Worm (Caenorhabditis elegans) whole organism, L1 larva: ENCODE results near the gene bcl-7.

ENCODE experiments used
- C34B4.2 ChIP-seq: sonication (generic microtip); optimal IDR thresholded peaks from 2 replicates; lab custom pipeline; 2017; ENCODE audit warnings: mild to moderate bottlenecking, missing genetic modification characterization, missing compliant biosample characterization
- Y116A8C.19 ChIP-seq: sonication (generic microtip); optimal IDR thresholded peaks from 2 replicates; lab custom pipeline; 2016; ENCODE audit warnings: missing compliant biosample characterization, missing genetic modification characterization, borderline replicate concordance
- aha-1 ChIP-seq: fragments of 150-350 bp; optimal IDR thresholded peaks from 2 replicates; lab custom pipeline; 2014; ENCODE audit warnings: missing biosample characterization, missing genetic modification characterization
- alr-1 ChIP-seq: fragments of 200-800 bp; sonication (Bioruptor generic); optimal IDR thresholded peaks from 2 replicates; lab custom pipeline; 2018; ENCODE audit warnings: borderline replicate concordance, mild to moderate bottlenecking, missing genetic modification characterization, missing compliant biosample characterization
- aly-2 ChIP-seq: fragments of 150-350 bp; optimal IDR thresholded peaks from 2 replicates; lab custom pipeline; 2014; ENCODE audit warnings: missing biosample characterization, missing genetic modification characterization
- blmp-1 ChIP-seq: fragments of 150-350 bp; optimal IDR thresholded peaks from 2 replicates; lab custom pipeline; 2014; ENCODE audit warnings: missing biosample characterization, missing genetic modification characterization
- ceh-82 ChIP-seq, 3 experiments: fragments of 150-350 bp in 1 of 3; sonication (generic microtip) in 2 of 3; optimal IDR thresholded peaks; 2 replicates each; lab custom pipeline; 2014 to 2017; ENCODE audit warnings: missing biosample characterization in 3 of 3, missing genetic modification characterization in 3 of 3
- ceh-90 ChIP-seq: sonication (generic microtip); optimal IDR thresholded peaks from 2 replicates; lab custom pipeline; 2016; ENCODE audit warnings: missing genetic modification characterization, missing compliant biosample characterization
- ces-1 ChIP-seq: fragments of 150-350 bp; optimal IDR thresholded peaks from 2 replicates; lab custom pipeline; 2014; ENCODE audit warnings: missing biosample characterization, missing genetic modification reagents, missing genetic modification characterization
- dpl-1 ChIP-seq, 3 experiments: fragments of 150-350 bp in 2 of 3; sonication (generic microtip) in 1 of 3; optimal IDR thresholded peaks; 2 replicates each; lab custom pipeline; 2014 to 2017; ENCODE audit warnings: missing biosample characterization in 3 of 3, missing genetic modification characterization in 3 of 3, missing genetic modification reagents in 3 of 3
- efl-1 ChIP-seq, 4 experiments: fragments of 150-350 bp; optimal IDR thresholded peaks in 3 of 4; peaks in 1 of 4; 1 replicate in 1 of 4; 2 replicates in 3 of 4; lab custom pipeline; 2014; ENCODE audit warnings: missing biosample characterization in 2 of 4, missing genetic modification characterization in 2 of 4, missing genetic modification reagents in 2 of 4
- efl-3 ChIP-seq: fragments of 200-800 bp; sonication (Bioruptor generic); optimal IDR thresholded peaks from 2 replicates; lab custom pipeline; 2018; ENCODE audit warnings: mild to moderate bottlenecking, missing genetic modification characterization, missing compliant biosample characterization
- egl-27 ChIP-seq, 2 experiments: fragments of 150-350 bp in 1 of 2; sonication (generic microtip); optimal IDR thresholded peaks; 3 replicates each; lab custom pipeline; 2017 to 2018; ENCODE audit warnings: missing biosample characterization in 2 of 2, missing genetic modification characterization in 2 of 2, missing genetic modification reagents in 2 of 2
- elt-3 ChIP-seq, 6 experiments: fragments of 150-350 bp in 1 of 6; sonication (generic microtip); optimal IDR thresholded peaks; 2 replicates each; lab custom pipeline; 2017 to 2018; ENCODE audit warnings: missing biosample characterization in 6 of 6, missing genetic modification characterization in 6 of 6, inconsistent platforms in 1 of 6
- ets-5 ChIP-seq: fragments of 200-800 bp; sonication (Bioruptor generic); IDR thresholded peaks from 2 replicates; pipeline ENCODE4 v1.3.6; 2022; ENCODE audit warnings: missing genetic modification characterization, missing compliant biosample characterization
- fkh-4 ChIP-seq: sonication (generic microtip); optimal IDR thresholded peaks from 2 replicates; lab custom pipeline; 2016; ENCODE audit warnings: missing compliant biosample characterization, missing genetic modification characterization, borderline replicate concordance
- fos-1 ChIP-seq: fragments of 150-350 bp; optimal IDR thresholded peaks from 2 replicates; lab custom pipeline; 2014; ENCODE audit warnings: missing biosample characterization, missing genetic modification characterization
- grh-1 ChIP-seq: fragments of 200-800 bp; sonication (Bioruptor generic); IDR thresholded peaks from 2 replicates; pipeline ENCODE4 v1.3.6; 2022; ENCODE audit warnings: missing genetic modification reagents, missing genetic modification characterization, missing compliant biosample characterization
- hlh-4 ChIP-seq: sonication (generic microtip); optimal IDR thresholded peaks from 2 replicates; lab custom pipeline; 2016; ENCODE audit warnings: mild to moderate bottlenecking, missing genetic modification characterization, missing compliant biosample characterization
- irx-1 ChIP-seq: sonication (generic microtip); optimal IDR thresholded peaks from 2 replicates; lab custom pipeline; 2016; ENCODE audit warnings: missing genetic modification characterization, missing compliant biosample characterization
- jun-1 ChIP-seq: fragments of 150-350 bp; optimal IDR thresholded peaks from 2 replicates; lab custom pipeline; 2014; ENCODE audit warnings: missing biosample characterization, missing genetic modification reagents, missing genetic modification characterization
- lin-14 ChIP-seq: fragments of 200-800 bp; sonication (Bioruptor generic); optimal IDR thresholded peaks from 2 replicates; lab custom pipeline; 2018; ENCODE audit warnings: mild to moderate bottlenecking, missing genetic modification characterization, moderate library complexity, missing compliant biosample characterization
- lin-15B ChIP-seq: fragments of 150-350 bp; sonication (generic microtip); optimal IDR thresholded peaks from 3 replicates; lab custom pipeline; 2014; ENCODE audit warnings: missing biosample characterization, missing genetic modification characterization
- lin-35 ChIP-seq, 2 experiments: fragments of 150-350 bp; optimal IDR thresholded peaks; 2 replicates each; lab custom pipeline; 2014; ENCODE audit warnings: missing biosample characterization in 2 of 2, missing genetic modification characterization in 2 of 2, missing genetic modification reagents in 2 of 2
- lir-3 ChIP-seq: sonication (generic microtip); optimal IDR thresholded peaks from 2 replicates; lab custom pipeline; 2016; ENCODE audit warnings: mild to moderate bottlenecking, missing genetic modification characterization, moderate library complexity, missing compliant biosample characterization; ENCODE audit not compliant: poor library complexity
- lsy-2 ChIP-seq, 2 experiments: fragments of 150-350 bp; optimal IDR thresholded peaks; 2 replicates each; lab custom pipeline; 2014; ENCODE audit warnings: missing biosample characterization in 2 of 2, missing genetic modification characterization in 2 of 2
- mab-9 ChIP-seq: fragments of 200-800 bp; sonication (Bioruptor generic); IDR thresholded peaks from 2 replicates; pipeline ENCODE4 v1.3.6; 2022; ENCODE audit warnings: missing genetic modification reagents, missing genetic modification characterization, missing compliant biosample characterization
- mdl-1 ChIP-seq, 2 experiments: fragments of 150-350 bp; optimal IDR thresholded peaks; 2 replicates each; lab custom pipeline; 2014 to 2017; ENCODE audit warnings: missing biosample characterization in 2 of 2, missing genetic modification characterization in 2 of 2, inconsistent platforms in 1 of 2
- mep-1 ChIP-seq: fragments of 150-350 bp; optimal IDR thresholded peaks from 2 replicates; lab custom pipeline; 2014; ENCODE audit warnings: missing biosample characterization, missing genetic modification characterization
- nhr-12 ChIP-seq: sonication (generic microtip); optimal IDR thresholded peaks from 2 replicates; lab custom pipeline; 2017; ENCODE audit warnings: missing biosample characterization, missing genetic modification characterization
- nhr-20 ChIP-seq: sonication (generic microtip); optimal IDR thresholded peaks from 2 replicates; lab custom pipeline; 2016; ENCODE audit warnings: mild to moderate bottlenecking, missing genetic modification characterization, missing compliant biosample characterization
- nhr-237 ChIP-seq: fragments of 150-350 bp; optimal IDR thresholded peaks from 2 replicates; lab custom pipeline; 2014; ENCODE audit warnings: missing biosample characterization, missing genetic modification characterization
- nhr-28 ChIP-seq: fragments of 150-350 bp; optimal IDR thresholded peaks from 2 replicates; lab custom pipeline; 2014; ENCODE audit warnings: missing biosample characterization, missing genetic modification characterization
- nhr-84 ChIP-seq: sonication (generic microtip); optimal IDR thresholded peaks from 2 replicates; lab custom pipeline; 2017; ENCODE audit warnings: missing biosample characterization, missing genetic modification characterization
- nhr-85 ChIP-seq: sonication (generic microtip); peaks from one replicate; lab custom pipeline; 2016; ENCODE audit warnings: missing genetic modification characterization, inconsistent platforms, missing compliant biosample characterization
- nhr-90 ChIP-seq: sonication (generic microtip); optimal IDR thresholded peaks from 2 replicates; lab custom pipeline; 2016; ENCODE audit warnings: mild to moderate bottlenecking, missing genetic modification characterization, missing compliant biosample characterization; ENCODE audit not compliant: poor library complexity
- pag-3 ChIP-seq: sonication (generic microtip); optimal IDR thresholded peaks from 2 replicates; lab custom pipeline; 2017; ENCODE audit warnings: missing genetic modification characterization, mild to moderate bottlenecking, missing compliant biosample characterization, antibody characterized with exemption, borderline replicate concordance; ENCODE audit not compliant: insufficient read depth
- pqm-1 ChIP-seq: sonication (generic microtip); optimal IDR thresholded peaks from 3 replicates; lab custom pipeline; 2017; ENCODE audit warnings: missing biosample characterization, missing genetic modification characterization
- skn-1 ChIP-seq: fragments of 150-350 bp; optimal IDR thresholded peaks from 2 replicates; lab custom pipeline; 2014; ENCODE audit warnings: missing biosample characterization, missing genetic modification characterization
- snu-23 ChIP-seq: sonication (generic microtip); optimal IDR thresholded peaks from 2 replicates; lab custom pipeline; 2016; ENCODE audit warnings: missing genetic modification characterization, missing compliant biosample characterization
- sup-37 ChIP-seq: fragments of 200-800 bp; sonication (Bioruptor generic); optimal IDR thresholded peaks from 2 replicates; lab custom pipeline; 2018; ENCODE audit warnings: mild to moderate bottlenecking, missing genetic modification characterization, missing compliant biosample characterization
- swsn-7 ChIP-seq: sonication (generic microtip); optimal IDR thresholded peaks from 2 replicates; lab custom pipeline; 2016; ENCODE audit warnings: missing genetic modification characterization, missing compliant biosample characterization
- tbx-2 ChIP-seq: sonication (generic microtip); optimal IDR thresholded peaks from 2 replicates; lab custom pipeline; 2016; ENCODE audit warnings: missing genetic modification characterization, missing compliant biosample characterization
- tlp-1 ChIP-seq: fragments of 150-350 bp; optimal IDR thresholded peaks from 2 replicates; lab custom pipeline; 2014; ENCODE audit warnings: missing biosample characterization, missing genetic modification characterization
- unc-62 ChIP-seq: fragments of 150-350 bp; optimal IDR thresholded peaks from 2 replicates; lab custom pipeline; 2014; ENCODE audit warnings: missing biosample characterization, missing genetic modification reagents, missing genetic modification characterization
- unc-86 ChIP-seq: sonication (generic microtip); optimal IDR thresholded peaks from 2 replicates; lab custom pipeline; 2016; ENCODE audit warnings: missing genetic modification characterization, missing compliant biosample characterization
- vab-15 ChIP-seq: sonication (generic microtip); optimal IDR thresholded peaks from 2 replicates; lab custom pipeline; 2017; ENCODE audit warnings: missing genotype, mild to moderate bottlenecking, missing genetic modification characterization, missing compliant biosample characterization
- ztf-4 ChIP-seq: fragments of 150-350 bp; optimal IDR thresholded peaks from 2 replicates; lab custom pipeline; 2014; ENCODE audit warnings: missing biosample characterization, missing genetic modification characterization

bcl-7 gene

ce11 chrIII:5876140-5876675 is 49.7 kb upstream of the bcl-7 start, which contains the start of gene aldo-2 (continued):
- TF ChIP-seq hlh-4 (tag; lab: Kevin White, UChicago) (no peak), Y116A8C.19 (tag; lab: Kevin White, UChicago) (no peak), ces-1 (GFP tag; lab: Kevin White, UChicago) (no peak), aly-2 (tag; lab: Kevin White, UChicago) (no peak), egl-27 (tag; optimal IDR thresholded peaks at IDR 0.05; lab: Kevin White, UChicago) (no peak), unc-86 (tag; lab: Kevin White, UChicago) (no peak), skn-1 (tag; lab: Kevin White, UChicago) (no peak), ztf-4 (tag; lab: Kevin White, UChicago) (no peak), nhr-12 (tag; lab: Kevin White, UChicago) (no peak), dpl-1 (GFP tag; optimal IDR thresholded peaks at IDR 0.05; lab: Kevin White, UChicago) (peak in 2 of 3 experiments; percentile 22 to 33), elt-3 (tag; optimal IDR thresholded peaks at IDR 0.05; lab: Kevin White, UChicago) (peak in 1 of 6 experiments; percentile 30), lir-3 (no peak), jun-1 (tag; lab: Kevin White, UChicago) (no peak), tlp-1 (tag; lab: Kevin White, UChicago) (no peak), nhr-90 (tag; lab: Kevin White, UChicago) (peak; percentile 54), aha-1 (tag; lab: Kevin White, UChicago) (no peak), efl-3 (no peak), alr-1 (tag; lab: Kevin White, UChicago) (no peak), mab-9 (GFP tag; lab: Robert Waterston, UW) (no peak), nhr-85 (peak; percentile 84), pqm-1 (tag; lab: Kevin White, UChicago) (no peak), vab-15 (tag; lab: Kevin White, UChicago) (no peak), lin-14 (GFP tag; lab: Kevin White, UChicago) (peak; percentile 76), ceh-82 (tag; optimal IDR thresholded peaks at IDR 0.05; lab: Kevin White, UChicago) (peak in 1 of 3 experiments; percentile 4), fkh-4 (tag; lab: Kevin White, UChicago) (no peak), lin-15B (tag; lab: Kevin White, UChicago) (no peak), lsy-2 (tag; optimal IDR thresholded peaks at IDR 0.05; lab: Kevin White, UChicago) (peak in 1 of 2 experiments; percentile 36), ets-5 (no peak), fos-1 (tag; lab: Kevin White, UChicago) (no peak), unc-62 (no peak), tbx-2 (tag; lab: Kevin White, UChicago) (peak; percentile 22), irx-1 (tag; lab: Kevin White, UChicago) (no peak), nhr-28 (tag; lab: Kevin White, UChicago) (no peak), snu-23 (peak; percentile 57), sup-37 (GFP tag; lab: Kevin White, UChicago) (no peak), nhr-237 (tag; lab: Kevin White, UChicago) (no peak)

DNA sequence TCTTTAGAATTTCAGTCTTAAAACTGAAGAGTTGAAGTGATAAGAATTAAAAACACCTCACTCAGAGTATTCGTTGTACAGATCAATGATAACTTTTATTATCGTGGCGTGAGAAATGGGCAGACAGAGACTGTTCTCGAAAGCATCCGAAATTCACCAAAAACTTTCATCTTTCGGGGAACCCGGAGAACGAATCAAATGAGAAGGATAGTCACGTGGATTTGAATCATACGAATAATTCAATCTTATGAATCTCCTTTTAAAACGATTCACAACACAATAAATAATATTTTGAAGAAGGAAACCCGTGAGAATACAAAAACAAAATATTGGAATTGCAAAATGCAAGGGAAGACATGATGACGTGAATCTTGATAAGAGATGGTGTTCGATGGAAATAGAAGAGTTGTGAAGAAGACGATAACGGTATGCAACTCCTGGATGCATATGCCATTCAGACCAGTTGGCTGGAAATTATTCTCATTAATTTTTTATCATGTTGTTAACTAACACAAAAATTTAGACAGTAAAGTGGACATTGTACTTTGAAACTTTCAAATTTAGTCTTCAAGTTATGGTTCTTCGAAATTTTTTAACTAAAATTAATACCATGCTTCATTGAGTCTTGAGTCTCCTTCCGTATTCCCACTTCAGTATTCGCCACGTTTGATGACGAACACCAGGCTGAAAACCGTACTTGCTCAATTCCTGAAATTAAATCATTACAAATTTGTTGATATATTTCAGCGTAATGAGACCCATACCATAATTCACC is 48.8 kb upstream of the bcl-7 start:
- TF ChIP-seq nhr-85 (peak; percentile 38), mdl-1 (tag; optimal IDR thresholded peaks at IDR 0.05; lab: Kevin White, UChicago) (peak in 1 of 2 experiments; percentile 0), mep-1 (peak; percentile 21), nhr-12 (tag; lab: Kevin White, UChicago) (no peak), C34B4.2 (tag; lab: Kevin White, UChicago) (no peak), nhr-84 (tag; lab: Kevin White, UChicago) (no peak), irx-1 (tag; lab: Kevin White, UChicago) (no peak), unc-62 (no peak), efl-1 (optimal IDR thresholded peaks at IDR 0.05; lab: Kevin White, UChicago) (no peak), efl-1 (GFP tag; optimal IDR thresholded peaks at IDR 0.05 in 1 of 2; lab: Kevin White, UChicago) (peak in 1 of 2 experiments; percentile 78), snu-23 (peak; percentile 65), swsn-7 (no peak), grh-1 (GFP tag; lab: Robert Waterston, UW) (peak; percentile 26; the same call in 1 of the 2 replicates), pqm-1 (tag; lab: Kevin White, UChicago) (no peak), ceh-90 (no peak), elt-3 (tag; optimal IDR thresholded peaks at IDR 0.05; lab: Kevin White, UChicago) (peak in 4 of 6 experiments; percentile 10 to 61 (median 28)), pag-3 (tag; lab: Kevin White, UChicago) (no peak), blmp-1 (tag; lab: Kevin White, UChicago) (peak; percentile 90), lin-35 (GFP tag; optimal IDR thresholded peaks at IDR 0.05; lab: Kevin White, UChicago) (peak in 1 of 2 experiments; percentile 62), nhr-20 (tag; lab: Kevin White, UChicago) (peak; percentile 63)
